Fruit fly (Drosophila melanogaster): ENCODE measurements around the gene Akh.

Gene Akh

dm6 chr3L:4186659-4187058 lies 45.4 kb downstream of the Akh start, which contains the start of gene VhaM9.7-c (continued):
- TF ChIP-seq z (GFP tag; IDR thresholded peaks at IDR 0.05) (no peak), CG11723 (GFP tag; optimal IDR thresholded peaks at IDR 0.05) (no peak), CG10959 (GFP tag; IDR thresholded peaks at IDR 0.05) (no peak), Hr3 (GFP tag; optimal IDR thresholded peaks at IDR 0.05) (peak; percentile 17), CG12104 (GFP tag; optimal IDR thresholded peaks at IDR 0.05) (no peak), shn (GFP tag; optimal IDR thresholded peaks at IDR 0.05) (peak; percentile 40), bab2 (GFP tag; optimal IDR thresholded peaks at IDR 0.05) (no peak), Fer1 (GFP tag; optimal IDR thresholded peaks at IDR 0.05) (peak; percentile 11), CG4854 (GFP tag; optimal IDR thresholded peaks at IDR 0.05) (no peak), oc (tag; optimal IDR thresholded peaks at IDR 0.05) (no peak), Lhr (GFP tag; optimal IDR thresholded peaks at IDR 0.05) (peak; percentile 17), CG1024 (GFP tag; IDR thresholded peaks at IDR 0.05) (0 out of 2 replicates have a peak, but pooled peaks have one; percentile 7), Xrp1 (GFP tag; IDR thresholded peaks at IDR 0.05) (peak; percentile 36; the same call in 1 of the 2 replicates), CG34376 (GFP tag; optimal IDR thresholded peaks at IDR 0.05) (no peak), CG2875 (GFP tag; optimal IDR thresholded peaks at IDR 0.05) (no peak), da (GFP tag; optimal IDR thresholded peaks at IDR 0.05) (no peak), chn (GFP tag; optimal IDR thresholded peaks at IDR 0.05) (no peak), CG17612 (GFP tag; IDR thresholded peaks at IDR 0.05) (no peak), CG31224 (GFP tag; IDR thresholded peaks at IDR 0.05) (no peak), CG10366 (GFP tag; IDR thresholded peaks at IDR 0.05) (no peak), tll (GFP tag; optimal IDR thresholded peaks at IDR 0.05) (no peak), CG7745 (tag; optimal IDR thresholded peaks at IDR 0.05) (no peak), hth (optimal IDR thresholded peaks at IDR 0.05) (no peak), usp (GFP tag; optimal IDR thresholded peaks at IDR 0.05) (no peak), Dip3 (GFP tag; optimal IDR thresholded peaks at IDR 0.05) (peak; percentile 8), Opbp (GFP tag; IDR thresholded peaks at IDR 0.05; ENCODE audit: partially characterized antibody) (0 out of 3 replicates have a peak, but pooled peaks have one; percentile 29), H15 (GFP tag; IDR thresholded peaks at IDR 0.05) (no peak), bsh (GFP tag; optimal IDR thresholded peaks at IDR 0.05) (no peak), CG3847 (GFP tag; IDR thresholded peaks at IDR 0.05) (peak; percentile 50; the same call in 1 of the 2 replicates), h (optimal IDR thresholded peaks at IDR 0.05) (no peak), Sry-β (GFP tag; optimal IDR thresholded peaks at IDR 0.05) (no peak), ash1 (GFP tag; optimal IDR thresholded peaks at IDR 0.05) (no peak), toy (GFP tag; IDR thresholded peaks at IDR 0.05) (no peak), CG10979 (tag; optimal IDR thresholded peaks at IDR 0.05) (no peak), Oli (tag; optimal IDR thresholded peaks at IDR 0.05) (no peak), Bteb2 (GFP tag; optimal IDR thresholded peaks at IDR 0.05) (peak; percentile 38), CG16815 (GFP tag; optimal IDR thresholded peaks at IDR 0.05) (no peak), CG17359 (tag; optimal IDR thresholded peaks at IDR 0.05) (no peak), kni (GFP tag; optimal IDR thresholded peaks at IDR 0.05) (no peak), org-1 (GFP tag; optimal IDR thresholded peaks at IDR 0.05) (no peak), CG4424 (GFP tag; optimal IDR thresholded peaks at IDR 0.05) (peak; percentile 30), HmgZ (tag; optimal IDR thresholded peaks at IDR 0.05) (peak; percentile 60), CG43689 (GFP tag; IDR thresholded peaks at IDR 0.05) (no peak), Drgx (GFP tag; IDR thresholded peaks at IDR 0.05) (no peak), Hand (GFP tag; optimal IDR thresholded peaks at IDR 0.05) (no peak), CG17568 (GFP tag; optimal IDR thresholded peaks at IDR 0.05) (no peak), CG12769 (tag; optimal IDR thresholded peaks at IDR 0.05) (no peak), ranshi (GFP tag; IDR thresholded peaks at IDR 0.05) (no peak), chinmo (GFP tag; IDR thresholded peaks at IDR 0.05; ENCODE audit: partially characterized antibody) (no peak), bowl (GFP tag; IDR thresholded peaks at IDR 0.05) (no peak), Rfx (GFP tag; IDR thresholded peaks at IDR 0.05) (peak; percentile 72), CHES-1-like (GFP tag; optimal IDR thresholded peaks at IDR 0.05) (peak; percentile 53)

Measured in whole organism, embryonic.